Worm (Caenorhabditis elegans): ENCODE data around the gene F32H5.1.

Gene F32H5.1

DNA sequence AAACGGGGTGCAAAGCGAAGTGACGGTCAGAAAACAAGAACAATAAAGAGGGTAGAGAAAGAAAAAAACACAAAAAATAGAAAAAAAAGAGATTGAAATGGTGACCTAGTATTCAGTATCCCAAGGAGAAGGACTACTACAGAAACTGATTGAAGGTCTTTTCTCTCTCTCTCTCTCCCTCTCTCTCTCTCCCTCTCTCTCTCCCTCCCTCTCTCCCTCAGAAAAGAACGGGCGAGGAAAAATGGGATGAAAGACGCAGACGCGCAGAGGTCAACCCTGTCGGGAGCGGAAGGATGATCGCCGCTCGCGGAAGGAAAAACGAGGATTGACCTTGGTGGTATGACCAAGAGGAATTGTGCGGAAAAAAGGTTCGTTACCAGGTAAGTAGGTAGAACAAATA is 16.7 kb upstream of the F32H5.1 start (continued):
- TF ChIP-seq F49E8.2 (tag; optimal IDR thresholded peaks at IDR 0.05; ENCODE audit: borderline replicate concordance), result no peak
- no peak for TF ChIP-seq ZK546.5 (tag; optimal IDR thresholded peaks at IDR 0.05)
- TF ChIP-seq nhr-42 (GFP tag; IDR thresholded peaks at IDR 0.05), result no peak
- TF ChIP-seq ztf-11 (tag; optimal IDR thresholded peaks at IDR 0.05), result no peak
- TF ChIP-seq D1046.2 (GFP tag; IDR thresholded peaks at IDR 0.05), result no peak
- no peak for TF ChIP-seq F10B5.3 (tag; optimal IDR thresholded peaks at IDR 0.05)
- no peak for TF ChIP-seq sdz-12 (GFP tag; optimal IDR thresholded peaks at IDR 0.05)
- TF ChIP-seq fkh-10 (GFP tag; optimal IDR thresholded peaks at IDR 0.05), result no peak
- no peak for TF ChIP-seq zip-11 (GFP tag; IDR thresholded peaks at IDR 0.05)
- no peak for TF ChIP-seq madf-5 (GFP tag; IDR thresholded peaks at IDR 0.05)
- TF ChIP-seq daf-12 (tag; optimal IDR thresholded peaks at IDR 0.05), result no peak
- TF ChIP-seq mxl-3 (GFP tag; optimal IDR thresholded peaks at IDR 0.05), result peak; percentile 41
- no peak for TF ChIP-seq lin-38 (GFP tag; IDR thresholded peaks at IDR 0.05)
- no peak for TF ChIP-seq nhr-111 (GFP tag; optimal IDR thresholded peaks at IDR 0.05)
- no peak for TF ChIP-seq snpc-4 (tag; optimal IDR thresholded peaks at IDR 0.05)
- TF ChIP-seq lin-39 (tag; optimal IDR thresholded peaks at IDR 0.05), result no peak
- TF ChIP-seq hlh-30 (tag; optimal IDR thresholded peaks at IDR 0.05; ENCODE audit: insufficient read depth), result peak; percentile 43
- TF ChIP-seq daf-8 (GFP tag; IDR thresholded peaks at IDR 0.05), result no peak
- TF ChIP-seq hlh-11 (tag; optimal IDR thresholded peaks at IDR 0.05), result peak; percentile 74
- no peak for TF ChIP-seq aly-2 (tag; optimal IDR thresholded peaks at IDR 0.05)
- no peak for TF ChIP-seq lim-7 (GFP tag; IDR thresholded peaks at IDR 0.05)
- no peak for TF ChIP-seq unc-130 (GFP tag; optimal IDR thresholded peaks at IDR 0.05)
- no peak for TF ChIP-seq ceh-82 (tag; optimal IDR thresholded peaks at IDR 0.05)
- no peak for TF ChIP-seq mxl-2 (GFP tag; conservative IDR thresholded peaks at IDR 0.05)
- no peak for TF ChIP-seq nhr-11 (tag; optimal IDR thresholded peaks at IDR 0.05)
- TF ChIP-seq spr-1 (tag; optimal IDR thresholded peaks at IDR 0.05), result no peak
- no peak for TF ChIP-seq vab-7 (GFP tag; IDR thresholded peaks at IDR 0.05)
- TF ChIP-seq daf-16 (GFP tag; optimal IDR thresholded peaks at IDR 0.05), result no peak
- TF ChIP-seq daf-16 (tag; optimal IDR thresholded peaks at IDR 0.05), result peak; percentile 3
- TF ChIP-seq set-16 (GFP tag; IDR thresholded peaks at IDR 0.05), result peak; percentile 87
- TF ChIP-seq dve-1 (tag; optimal IDR thresholded peaks at IDR 0.05; ENCODE audit: insufficient read depth), result peak; percentile 70
- TF ChIP-seq arid-1 (GFP tag; conservative IDR thresholded peaks at IDR 0.05), result no peak
- TF ChIP-seq lir-3 (tag; optimal IDR thresholded peaks at IDR 0.05), result no peak
- TF ChIP-seq ceh-20 (GFP tag; IDR thresholded peaks at IDR 0.05), result no peak
- no peak for TF ChIP-seq ceh-32 (tag; optimal IDR thresholded peaks at IDR 0.05; ENCODE audit: poor library complexity)
- no peak for TF ChIP-seq rbr-2 (tag; optimal IDR thresholded peaks at IDR 0.05)
- TF ChIP-seq egl-43 (GFP tag; IDR thresholded peaks at IDR 0.05), result no peak
- peak; percentile 79 for TF ChIP-seq madf-9 (GFP tag; conservative IDR thresholded peaks at IDR 0.05)
- TF ChIP-seq nhr-25 (tag; optimal IDR thresholded peaks at IDR 0.05; ENCODE audit: borderline replicate concordance, insufficient read depth), result peak; percentile 83
- TF ChIP-seq saeg-2 (GFP tag; IDR thresholded peaks at IDR 0.05), result no peak
- no peak for TF ChIP-seq nhr-77 (tag; optimal IDR thresholded peaks at IDR 0.05)
- TF ChIP-seq mdl-1 (tag; optimal IDR thresholded peaks at IDR 0.05), result peak in 1 of 2 experiments; percentile 20
- no peak for TF ChIP-seq Y105C5A.15 (GFP tag; IDR thresholded peaks at IDR 0.05)
- no peak for TF ChIP-seq nhr-41 (GFP tag; IDR thresholded peaks at IDR 0.05)
- no peak for TF ChIP-seq dmd-8 (GFP tag; IDR thresholded peaks at IDR 0.05)
- no peak for TF ChIP-seq dpl-1 (GFP tag; optimal IDR thresholded peaks at IDR 0.05)
- no peak for TF ChIP-seq ceh-28 (tag; optimal IDR thresholded peaks at IDR 0.05)
- no peak for TF ChIP-seq zfp-2 (tag; optimal IDR thresholded peaks at IDR 0.05)
- no peak for TF ChIP-seq mes-2 (tag; optimal IDR thresholded peaks at IDR 0.05; ENCODE audit: poor library complexity, severe bottlenecking)
- TF ChIP-seq unc-39 (tag; optimal IDR thresholded peaks at IDR 0.05), result no peak
- TF ChIP-seq ama-1 (optimal IDR thresholded peaks at IDR 0.05), result no peak
- TF ChIP-seq nhr-10 (tag; optimal IDR thresholded peaks at IDR 0.05), result no peak
- TF ChIP-seq jun-1 (tag; optimal IDR thresholded peaks at IDR 0.05), result no peak

Measured in whole organism, L4 larva.